Worm (Caenorhabditis elegans): ENCODE measurements around the gene sid-3.
A peak's percentile ranks its signal among the peaks of the same experiment; 100 is the strongest.

sid-3 gene

DNA sequence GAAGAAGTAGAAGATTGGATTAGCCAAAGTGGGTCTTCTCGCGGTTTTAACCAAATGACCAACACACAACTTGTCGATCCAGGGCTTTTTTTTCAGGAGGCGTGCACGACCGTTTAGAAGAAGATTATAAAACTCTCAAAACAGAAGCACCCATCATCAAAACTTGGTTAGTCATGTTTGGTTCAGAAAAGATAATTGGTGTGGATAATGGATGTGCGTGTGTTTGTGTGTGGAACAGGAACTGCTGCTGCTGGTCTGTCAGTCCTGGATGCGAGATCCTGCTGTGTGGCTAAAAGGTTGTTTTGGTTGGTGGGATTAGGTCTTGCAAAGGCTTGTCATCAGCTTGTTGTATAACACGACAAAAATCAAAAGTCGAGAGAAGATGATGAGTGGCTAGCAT lies 17.2 kb downstream of the sid-3 start:
- TF ChIP-seq tab-1 (GFP tag; IDR thresholded peaks at IDR 0.05) (no peak), ztf-29 (GFP tag; IDR thresholded peaks at IDR 0.05) (no peak), ztf-23 (GFP tag; IDR thresholded peaks at IDR 0.05) (no peak), ref-1 (GFP tag; conservative IDR thresholded peaks at IDR 0.05) (no peak), med-1 (GFP tag; optimal IDR thresholded peaks at IDR 0.05; ENCODE audit: insufficient read depth) (no peak), flt-1 (GFP tag; IDR thresholded peaks at IDR 0.05) (no peak), T22C8.4 (GFP tag; IDR thresholded peaks at IDR 0.05) (no peak), klf-2 (GFP tag; conservative IDR thresholded peaks at IDR 0.05) (no peak), cog-1 (tag; optimal IDR thresholded peaks at IDR 0.05) (no peak)

DNA sequence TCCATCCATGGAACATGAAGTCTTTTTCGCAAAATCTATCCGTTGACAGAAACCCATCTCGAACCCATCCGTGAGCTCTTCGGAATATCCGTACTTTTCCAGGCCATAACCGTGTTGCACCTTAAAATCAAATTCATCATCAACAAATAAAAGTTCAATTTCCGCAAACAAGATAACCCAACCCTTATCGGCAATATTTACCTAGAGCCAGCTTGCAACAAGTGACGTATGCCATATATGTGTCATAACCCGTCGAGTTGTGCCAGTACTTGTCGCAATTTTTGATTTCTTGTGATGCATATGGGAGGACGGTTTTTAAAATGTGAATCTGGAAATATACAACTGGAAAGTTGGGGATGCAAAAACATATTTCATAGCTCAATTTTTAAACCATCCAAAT lies 19.7 kb downstream of the sid-3 start:
- no peak for TF ChIP-seq flt-1 (GFP tag; IDR thresholded peaks at IDR 0.05)

DNA sequence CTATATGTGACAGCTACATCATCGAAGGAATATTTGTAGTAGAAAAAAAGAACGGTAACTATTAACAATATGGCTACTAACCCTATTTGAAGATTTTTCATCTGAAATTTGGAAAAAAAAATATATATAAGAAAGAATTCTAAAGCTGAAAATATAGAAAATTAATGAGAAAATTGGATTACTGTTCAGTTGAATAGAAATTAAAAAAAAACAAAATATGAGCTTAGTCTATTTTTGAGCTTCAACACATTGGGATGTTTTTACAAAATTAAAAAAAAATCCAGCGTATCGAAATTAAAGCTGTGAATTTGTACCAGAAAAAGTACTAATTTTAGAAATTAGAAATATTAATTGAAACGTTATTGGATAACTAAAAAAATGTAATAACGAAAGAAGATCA lies 23.1 kb downstream of the sid-3 start, which contains the start of gene T08G2.2:
Gene T08G2.2, minus strand, starts transcription at position 101 of the 400 bp plus-strand sequence.
- TF ChIP-seq flt-1 (GFP tag; IDR thresholded peaks at IDR 0.05) (no peak), ref-1 (GFP tag; conservative IDR thresholded peaks at IDR 0.05) (no peak), ztf-29 (GFP tag; IDR thresholded peaks at IDR 0.05) (no peak)

DNA sequence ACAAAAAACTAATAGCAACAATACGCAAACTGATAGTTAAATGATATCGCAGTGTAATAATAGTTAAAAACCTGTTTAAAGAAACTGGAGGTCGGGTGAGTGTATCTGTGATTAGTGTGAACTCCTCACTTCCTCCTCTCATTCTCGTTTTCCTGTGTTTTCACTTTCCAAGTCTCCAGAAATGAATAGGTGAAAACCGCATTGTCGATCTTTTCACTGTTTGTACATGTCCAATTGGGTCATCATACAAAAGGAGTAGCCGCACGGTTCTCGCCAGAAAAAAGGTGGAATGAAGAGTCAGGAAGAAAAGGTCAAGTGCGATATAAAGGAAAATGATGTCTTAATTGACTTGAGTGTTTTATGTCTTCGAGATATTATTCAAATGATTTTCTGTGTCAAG lies 25.3 kb downstream of the sid-3 start:
- no peak for TF ChIP-seq ref-1 (GFP tag; conservative IDR thresholded peaks at IDR 0.05)
- no peak for TF ChIP-seq ztf-29 (GFP tag; IDR thresholded peaks at IDR 0.05)
- TF ChIP-seq klf-2 (GFP tag; conservative IDR thresholded peaks at IDR 0.05), result no peak
- TF ChIP-seq T22C8.4 (GFP tag; IDR thresholded peaks at IDR 0.05), result no peak
- no peak for TF ChIP-seq ztf-23 (GFP tag; IDR thresholded peaks at IDR 0.05)
- no peak for TF ChIP-seq med-1 (GFP tag; optimal IDR thresholded peaks at IDR 0.05; ENCODE audit: insufficient read depth)
- no peak for TF ChIP-seq tab-1 (GFP tag; IDR thresholded peaks at IDR 0.05)

- no peak for TF ChIP-seq ztf-23 (GFP tag; IDR thresholded peaks at IDR 0.05)
- no peak for TF ChIP-seq cog-1 (tag; optimal IDR thresholded peaks at IDR 0.05)
- no peak for TF ChIP-seq med-1 (GFP tag; optimal IDR thresholded peaks at IDR 0.05; ENCODE audit: insufficient read depth)
- TF ChIP-seq ztf-29 (GFP tag; IDR thresholded peaks at IDR 0.05), result no peak
- TF ChIP-seq tab-1 (GFP tag; IDR thresholded peaks at IDR 0.05), result no peak
- no peak for TF ChIP-seq ref-1 (GFP tag; conservative IDR thresholded peaks at IDR 0.05)
- no peak for TF ChIP-seq flt-1 (GFP tag; IDR thresholded peaks at IDR 0.05)
- no peak for TF ChIP-seq T22C8.4 (GFP tag; IDR thresholded peaks at IDR 0.05)
- no peak for TF ChIP-seq klf-2 (GFP tag; conservative IDR thresholded peaks at IDR 0.05)
Measured at ce11 chrX:17214803-17215202, 28.6 kb downstream of the sid-3 start, which contains the start of gene acdh-10. acdh-10 (minus strand) TSS chrX:17214903.

DNA sequence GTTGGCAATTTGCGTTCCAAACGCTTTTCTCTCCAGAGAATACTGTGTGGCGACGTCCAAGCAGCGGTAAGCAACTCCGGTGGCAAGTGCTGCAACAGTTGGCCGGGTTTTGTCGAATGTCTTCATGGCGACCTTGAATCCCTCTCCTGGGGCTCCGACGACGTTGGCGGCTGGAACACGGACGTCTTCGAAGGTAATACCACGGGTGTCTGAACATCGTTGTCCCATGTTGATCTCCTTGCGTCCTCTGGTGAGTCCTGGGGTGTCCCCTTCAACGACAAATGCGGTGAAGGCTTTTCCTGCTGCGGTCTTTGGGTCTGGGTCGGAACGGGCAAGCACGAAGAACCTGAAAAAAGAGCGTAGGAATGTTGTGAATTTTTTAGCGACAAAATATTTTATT lies 29.6 kb downstream of the sid-3 start:
- TF ChIP-seq cog-1 (tag; optimal IDR thresholded peaks at IDR 0.05), result no peak
- TF ChIP-seq T22C8.4 (GFP tag; IDR thresholded peaks at IDR 0.05), result no peak
- no peak for TF ChIP-seq ref-1 (GFP tag; conservative IDR thresholded peaks at IDR 0.05)
- no peak for TF ChIP-seq ztf-29 (GFP tag; IDR thresholded peaks at IDR 0.05)
- TF ChIP-seq flt-1 (GFP tag; IDR thresholded peaks at IDR 0.05), result 0 out of 2 replicates have a peak, but pooled peaks have one; percentile 18

ce11 chrX:17216178-17216577 lies 30.0 kb downstream of the sid-3 start:
- TF ChIP-seq klf-2 (GFP tag; conservative IDR thresholded peaks at IDR 0.05), result no peak

DNA sequence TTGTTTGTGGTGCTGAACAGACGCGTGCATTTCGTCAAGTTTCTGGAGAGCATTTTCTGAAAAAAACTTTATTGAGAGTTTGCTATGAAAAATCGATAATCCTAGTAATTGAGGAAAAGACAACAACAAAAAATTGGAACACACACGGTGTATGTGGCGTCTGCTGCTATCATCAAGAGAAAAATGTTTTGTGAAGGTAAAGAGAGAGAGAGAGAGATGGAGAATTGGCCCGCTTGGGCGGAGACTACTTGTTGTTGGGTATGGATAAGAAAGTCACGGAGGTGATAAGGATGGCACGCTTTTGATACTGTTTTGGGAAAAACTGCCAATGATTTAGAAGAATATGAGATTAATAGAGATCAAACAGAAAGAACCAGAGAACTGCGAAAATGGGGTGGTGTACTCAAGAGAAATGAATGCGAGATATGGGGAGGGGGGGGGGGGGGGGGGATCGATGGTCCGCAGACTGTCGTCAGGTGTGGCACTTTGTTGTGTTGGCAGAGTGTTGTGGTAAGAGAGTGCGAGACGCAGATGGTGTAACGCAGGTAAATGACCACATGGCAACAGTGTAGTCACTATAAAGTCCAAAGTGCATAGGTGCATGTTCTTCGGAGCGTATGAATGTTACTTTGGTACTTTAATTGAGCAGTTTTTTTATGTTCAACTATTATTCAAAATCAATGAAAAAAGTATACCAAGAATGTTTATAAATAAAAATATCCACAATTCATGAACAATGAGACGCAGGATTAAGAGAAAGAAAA lies 31.1 kb downstream of the sid-3 start, which contains the start of gene acdh-7:
Gene acdh-7, minus strand, starts transcription at position 56 of the 764 bp plus-strand sequence.
- no peak for TF ChIP-seq med-1 (GFP tag; optimal IDR thresholded peaks at IDR 0.05; ENCODE audit: insufficient read depth)
- TF ChIP-seq T22C8.4 (GFP tag; IDR thresholded peaks at IDR 0.05), result peak; percentile 44; the same call in 1 of the 2 replicates
- TF ChIP-seq klf-2 (GFP tag; conservative IDR thresholded peaks at IDR 0.05), result no peak
- 0 out of 2 replicates have a peak, but pooled peaks have one; percentile 35 for TF ChIP-seq ztf-23 (GFP tag; IDR thresholded peaks at IDR 0.05)

DNA sequence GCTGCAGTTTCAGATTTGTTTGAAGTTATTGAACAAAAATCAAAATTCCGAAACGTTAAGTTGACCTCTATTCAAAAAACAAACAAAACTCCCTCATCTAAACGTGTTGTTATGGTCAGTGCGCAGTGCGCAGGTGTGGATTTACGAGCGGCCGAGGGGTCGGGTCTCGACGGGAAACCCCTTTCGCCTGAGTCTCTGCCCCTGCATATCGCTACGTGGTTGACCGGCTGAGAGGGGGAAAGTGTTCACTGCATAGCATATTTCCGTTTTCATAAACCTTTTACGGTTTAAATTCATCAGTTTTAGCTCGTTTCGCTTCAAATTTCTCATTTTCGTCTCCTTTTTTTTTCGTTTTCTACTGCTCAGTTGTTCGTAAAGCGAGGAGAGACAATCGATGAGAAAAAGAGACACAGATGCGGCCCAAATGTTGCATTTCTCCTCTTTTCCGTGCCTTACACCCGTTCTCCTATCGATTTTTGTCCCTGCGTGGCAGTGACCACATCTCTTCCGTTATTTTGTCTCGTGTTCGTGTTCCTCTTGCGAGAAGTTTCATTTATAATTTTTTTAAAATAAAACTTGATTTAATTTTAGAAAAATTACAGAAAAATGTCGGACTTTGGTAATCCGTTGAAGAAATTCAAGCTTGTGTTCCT lies 35.8 kb downstream of the sid-3 start, which contains the start of gene rab-6.2:
Gene rab-6.2, plus strand, starts transcription at position 603 of the 653 bp plus-strand sequence.
- no peak for TF ChIP-seq cog-1 (tag; optimal IDR thresholded peaks at IDR 0.05)
- 0 out of 2 replicates have a peak, but pooled peaks have one; percentile 17 for TF ChIP-seq flt-1 (GFP tag; IDR thresholded peaks at IDR 0.05)

DNA sequence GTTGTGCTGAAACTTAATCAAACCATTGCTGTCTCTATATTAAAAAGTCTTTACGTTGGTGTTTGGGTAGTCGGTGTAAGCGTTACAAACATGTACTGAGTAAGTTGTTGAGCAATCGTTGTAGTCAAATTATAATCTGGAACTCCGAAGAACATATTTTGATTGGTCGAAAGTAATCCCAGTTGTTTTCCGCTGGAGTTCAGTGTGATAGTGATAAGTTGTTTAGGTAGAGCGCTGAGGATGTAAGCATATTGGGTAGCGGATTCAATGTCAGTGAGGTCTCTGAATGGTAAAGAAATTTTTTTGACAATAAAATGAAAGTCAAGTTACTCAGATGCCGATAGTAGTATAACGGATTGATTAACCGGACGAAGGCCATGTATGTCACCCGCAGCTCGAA lies 41.2 kb downstream of the sid-3 start:
- TF ChIP-seq tab-1 (GFP tag; IDR thresholded peaks at IDR 0.05), result no peak

ce11 chrX:17230108-17230507 lies 43.9 kb downstream of the sid-3 start, which contains the start of gene T25G12.6:
T25G12.6 (minus strand) TSS chrX:17230208.
- TF ChIP-seq ztf-29 (GFP tag; IDR thresholded peaks at IDR 0.05), result no peak
- no peak for TF ChIP-seq ztf-23 (GFP tag; IDR thresholded peaks at IDR 0.05)
- TF ChIP-seq med-1 (GFP tag; optimal IDR thresholded peaks at IDR 0.05; ENCODE audit: insufficient read depth), result no peak
- no peak for TF ChIP-seq tab-1 (GFP tag; IDR thresholded peaks at IDR 0.05)
- no peak for TF ChIP-seq T22C8.4 (GFP tag; IDR thresholded peaks at IDR 0.05)
- TF ChIP-seq cog-1 (tag; optimal IDR thresholded peaks at IDR 0.05), result no peak
- TF ChIP-seq klf-2 (GFP tag; conservative IDR thresholded peaks at IDR 0.05), result no peak
- no peak for TF ChIP-seq ref-1 (GFP tag; conservative IDR thresholded peaks at IDR 0.05)
- TF ChIP-seq flt-1 (GFP tag; IDR thresholded peaks at IDR 0.05), result no peak

Measured in whole organism, midembryonic.